Worm (Caenorhabditis elegans) whole organism, young adult: Measurements from ENCODE around the gene pccb-1.
A peak's percentile ranks its signal among the peaks of the same experiment; 100 is the strongest.

ENCODE experiments used
- B0019.2 ChIP-seq: fragments of 200-800 bp; sonication (Bioruptor generic); conservative IDR thresholded peaks from 2 replicates; pipeline ENCODE4 v1.3.6; 2022; ENCODE audit warnings: missing genetic modification reagents, missing genetic modification characterization, missing compliant biosample characterization
- D2030.7 ChIP-seq: fragments of 200-800 bp; sonication (Bioruptor generic); IDR thresholded peaks from 2 replicates; pipeline ENCODE4 v1.3.6; 2022; ENCODE audit warnings: missing genetic modification reagents, missing genetic modification characterization, missing compliant biosample characterization
- F22D6.2 ChIP-seq: sonication (generic microtip); optimal IDR thresholded peaks from 2 replicates; lab custom pipeline; 2016; ENCODE audit warnings: mild to moderate bottlenecking, missing genetic modification characterization, missing compliant biosample characterization
- F49E8.2 ChIP-seq: sonication (generic microtip); optimal IDR thresholded peaks from 3 replicates; lab custom pipeline; 2017; ENCODE audit warnings: missing genetic modification characterization, mild to moderate bottlenecking, missing compliant biosample characterization, antibody characterized with exemption, moderate library complexity; ENCODE audit not compliant: insufficient read depth
- F52B5.7 ChIP-seq: sonication (generic microtip); optimal IDR thresholded peaks from 2 replicates; lab custom pipeline; 2016; ENCODE audit warnings: mild to moderate bottlenecking, missing genetic modification characterization, missing compliant biosample characterization
- F57C9.4 ChIP-seq: sonication (generic microtip); optimal IDR thresholded peaks from 2 replicates; lab custom pipeline; 2017; ENCODE audit warnings: mild to moderate bottlenecking, missing genetic modification characterization, missing compliant biosample characterization
- T26A5.8 ChIP-seq: sonication (generic microtip); optimal IDR thresholded peaks from 2 replicates; lab custom pipeline; 2016; ENCODE audit warnings: missing genetic modification characterization, missing compliant biosample characterization
- Y56A3A.18 ChIP-seq: fragments of 200-800 bp; sonication (Bioruptor generic); IDR thresholded peaks from 2 replicates; pipeline ENCODE4 v1.3.6; 2022; ENCODE audit warnings: missing genetic modification reagents, missing genetic modification characterization, missing compliant biosample characterization
- Y67H2A.10 ChIP-seq: fragments of 200-800 bp; sonication (Bioruptor generic); conservative IDR thresholded peaks from 2 replicates; pipeline ENCODE4 v1.3.6; 2022; ENCODE audit warnings: missing genetic modification reagents, missing genetic modification characterization, missing compliant biosample characterization
- Y79H2A.3 ChIP-seq: fragments of 200-800 bp; sonication (Bioruptor generic); conservative IDR thresholded peaks from 2 replicates; pipeline ENCODE4 v1.3.6; 2022; ENCODE audit warnings: missing genetic modification reagents, missing genetic modification characterization, missing compliant biosample characterization
- Y95B8A.8 ChIP-seq: fragments of 200-800 bp; sonication (Bioruptor generic); IDR thresholded peaks from 2 replicates; pipeline ENCODE4 v1.3.6; 2022; ENCODE audit warnings: missing genetic modification reagents, missing genetic modification characterization, missing compliant biosample characterization
- ama-1 ChIP-seq, 3 experiments: fragments of 150-350 bp in 1 of 3; sonication (generic microtip) in 2 of 3; optimal IDR thresholded peaks; 2 replicates each; lab custom pipeline; 2014 to 2018; ENCODE audit warnings: missing biosample characterization in 2 of 3, missing genetic modification characterization in 2 of 3, missing genetic modification reagents in 2 of 3
- aptf-3 ChIP-seq: fragments of 200-800 bp; sonication (Bioruptor generic); IDR thresholded peaks from 2 replicates; pipeline ENCODE4 v1.3.6; 2022; ENCODE audit warnings: missing genetic modification characterization, missing compliant biosample characterization
- attf-6 ChIP-seq: fragments of 200-800 bp; sonication (Bioruptor generic); IDR thresholded peaks from 2 replicates; pipeline ENCODE4 v1.3.6; 2022; ENCODE audit warnings: missing genetic modification reagents, missing genetic modification characterization, missing compliant biosample characterization
- ccch-3 ChIP-seq: fragments of 200-800 bp; sonication (Bioruptor generic); optimal IDR thresholded peaks from 2 replicates; lab custom pipeline; 2018; ENCODE audit warnings: mild to moderate bottlenecking, missing genetic modification characterization, missing compliant biosample characterization
- cebp-1 ChIP-seq, 2 experiments: fragments of 200-800 bp in 1 of 2; sonication (Bioruptor generic) in 1 of 2; sonication (generic microtip) in 1 of 2; IDR thresholded peaks in 1 of 2; optimal IDR thresholded peaks in 1 of 2; 2 replicates each; pipeline versions ENCODE4 v1.3.6 to Lab custom; 2017 to 2022; ENCODE audit warnings: missing compliant biosample characterization in 2 of 2, missing genetic modification characterization in 2 of 2, mild to moderate bottlenecking in 1 of 2, missing genetic modification reagents in 1 of 2, moderate library complexity in 1 of 2
- ceh-100 ChIP-seq: fragments of 200-800 bp; sonication (Bioruptor generic); IDR thresholded peaks from 2 replicates; pipeline ENCODE4 v1.3.6; 2022; ENCODE audit warnings: missing genetic modification reagents, missing genetic modification characterization, missing compliant biosample characterization
- ceh-27 ChIP-seq: fragments of 200-800 bp; sonication (Bioruptor generic); optimal IDR thresholded peaks from 2 replicates; lab custom pipeline; 2018; ENCODE audit warnings: mild to moderate bottlenecking, missing genetic modification characterization, moderate library complexity, missing compliant biosample characterization
- ceh-58 ChIP-seq: fragments of 200-800 bp; sonication (Bioruptor generic); IDR thresholded peaks from 2 replicates; pipeline ENCODE4 v1.3.6; 2022; ENCODE audit warnings: missing genetic modification characterization, missing compliant biosample characterization
- ceh-79 ChIP-seq: sonication (generic microtip); optimal IDR thresholded peaks from 2 replicates; lab custom pipeline; 2017; ENCODE audit warnings: mild to moderate bottlenecking, missing genetic modification characterization, missing compliant biosample characterization
- ceh-91 ChIP-seq: fragments of 200-800 bp; sonication (Bioruptor generic); IDR thresholded peaks from 2 replicates; pipeline ENCODE4 v1.3.6; 2022; ENCODE audit warnings: missing genetic modification reagents, missing genetic modification characterization, missing compliant biosample characterization
- dox-1 ChIP-seq: fragments of 200-800 bp; sonication (Bioruptor generic); IDR thresholded peaks from 2 replicates; pipeline ENCODE4 v1.3.6; 2022; ENCODE audit warnings: missing genetic modification reagents, missing genetic modification characterization, missing compliant biosample characterization
- efl-1 ChIP-seq: fragments of 150-350 bp; optimal IDR thresholded peaks from 2 replicates; lab custom pipeline; 2014; ENCODE audit warnings: missing biosample characterization, missing genetic modification reagents, missing genetic modification characterization
- fkh-3 ChIP-seq: sonication (generic microtip); optimal IDR thresholded peaks from 2 replicates; lab custom pipeline; 2016; ENCODE audit warnings: mild to moderate bottlenecking, missing genetic modification characterization, missing compliant biosample characterization
- hlh-12 ChIP-seq: sonication (generic microtip); optimal IDR thresholded peaks from 2 replicates; lab custom pipeline; 2016; ENCODE audit warnings: missing genetic modification characterization, missing compliant biosample characterization
- hmg-20 ChIP-seq: fragments of 200-800 bp; sonication (Bioruptor generic); IDR thresholded peaks from 2 replicates; pipeline ENCODE4 v1.3.6; 2022; ENCODE audit warnings: missing genetic modification reagents, missing genetic modification characterization, missing compliant biosample characterization
- lag-1 ChIP-seq: fragments of 200-800 bp; sonication (Bioruptor generic); IDR thresholded peaks from 2 replicates; pipeline ENCODE4 v1.3.6; 2022; ENCODE audit warnings: missing genetic modification reagents, missing genetic modification characterization, missing compliant biosample characterization
- let-607 ChIP-seq, 2 experiments: fragments of 200-800 bp in 1 of 2; sonication (Bioruptor generic) in 1 of 2; sonication (generic microtip) in 1 of 2; optimal IDR thresholded peaks; 2 replicates each; lab custom pipeline; 2016 to 2018; ENCODE audit warnings: mild to moderate bottlenecking in 2 of 2, missing compliant biosample characterization in 2 of 2, missing genetic modification characterization in 2 of 2, moderate library complexity in 2 of 2, missing genotype in 1 of 2
- lin-40 ChIP-seq: sonication (generic microtip); optimal IDR thresholded peaks from 2 replicates; lab custom pipeline; 2016; ENCODE audit warnings: missing genetic modification characterization, mild to moderate bottlenecking, missing compliant biosample characterization, missing genotype, missing genetic modification reagents
- lir-1 ChIP-seq: fragments of 200-800 bp; sonication (Bioruptor generic); conservative IDR thresholded peaks from 2 replicates; pipeline ENCODE4 v1.3.6; 2022; ENCODE audit warnings: missing genetic modification reagents, missing genetic modification characterization, missing compliant biosample characterization
- nhr-80 ChIP-seq: sonication (generic microtip); optimal IDR thresholded peaks from 2 replicates; lab custom pipeline; 2016; ENCODE audit warnings: missing genetic modification characterization, missing compliant biosample characterization
- rpc-1 ChIP-seq, 2 experiments: fragments of 150-350 bp in 1 of 2; sonication (generic microtip) in 1 of 2; optimal IDR thresholded peaks; 2 replicates each; lab custom pipeline; 2014 to 2018; ENCODE audit warnings: missing biosample characterization in 1 of 2, missing genetic modification characterization in 1 of 2, missing genetic modification reagents in 1 of 2, missing genotype in 1 of 2
- snpc-1.3 ChIP-seq: sonication (generic microtip); optimal IDR thresholded peaks from 2 replicates; lab custom pipeline; 2017; ENCODE audit warnings: missing genetic modification characterization, mild to moderate bottlenecking, missing compliant biosample characterization, antibody characterized with exemption, moderate library complexity, missing genotype, missing genetic modification reagents; ENCODE audit not compliant: insufficient read depth
- zfh-2 ChIP-seq: fragments of 200-800 bp; sonication (Bioruptor generic); conservative IDR thresholded peaks from 2 replicates; pipeline ENCODE4 v1.3.6; 2022; ENCODE audit warnings: missing genetic modification reagents, missing genetic modification characterization, missing compliant biosample characterization
- ztf-3 ChIP-seq: fragments of 200-800 bp; sonication (Bioruptor generic); optimal IDR thresholded peaks from 2 replicates; lab custom pipeline; 2018; ENCODE audit warnings: mild to moderate bottlenecking, missing genetic modification characterization, missing compliant biosample characterization

The pccb-1 gene

ce11 chrX:3089423-3089822 is at the start of gene pccb-1:
Gene pccb-1, plus strand, starts transcription at chrX:3089549.
- no peak for TF ChIP-seq ztf-3 (GFP tag; lab: Kevin White, UChicago)
- TF ChIP-seq Y95B8A.8 (GFP tag; lab: Robert Waterston, UW), result no peak
- peak; percentile 31 for TF ChIP-seq efl-1 (GFP tag; lab: Kevin White, UChicago)

ce11 chrX:3040021-3040420 is 49.3 kb upstream of the pccb-1 start:
- TF ChIP-seq lir-1 (GFP tag; lab: Robert Waterston, UW) (no peak), B0019.2 (GFP tag; lab: Robert Waterston, UW) (no peak), D2030.7 (no peak), ceh-79 (tag; lab: Kevin White, UChicago) (no peak), ceh-91 (GFP tag; lab: Robert Waterston, UW) (no peak), hlh-12 (tag; lab: Kevin White, UChicago) (no peak), T26A5.8 (tag; lab: Kevin White, UChicago) (no peak), Y56A3A.18 (GFP tag; lab: Robert Waterston, UW) (no peak), lin-40 (tag; lab: Kevin White, UChicago) (no peak), ceh-27 (GFP tag; lab: Kevin White, UChicago) (no peak), rpc-1 (optimal IDR thresholded peaks at IDR 0.05; lab: Kevin White, UChicago) (no peak), rpc-1 (tag; optimal IDR thresholded peaks at IDR 0.05; lab: Kevin White, UChicago) (no peak), Y67H2A.10 (no peak), zfh-2 (GFP tag; lab: Robert Waterston, UW) (no peak), attf-6 (GFP tag; lab: Robert Waterston, UW) (no peak)

ce11 chrX:3040609-3041008 is 48.7 kb upstream of the pccb-1 start:
- TF ChIP-seq ceh-100 (no peak), cebp-1 (GFP tag; IDR thresholded peaks at IDR 0.05; lab: Robert Waterston, UW) (no peak), cebp-1 (tag; optimal IDR thresholded peaks at IDR 0.05; lab: Kevin White, UChicago) (peak; percentile 20), zfh-2 (GFP tag; lab: Robert Waterston, UW) (peak; percentile 94)

- TF ChIP-seq let-607 (tag; optimal IDR thresholded peaks at IDR 0.05; lab: Kevin White, UChicago) (peak in 1 of 2 experiments; percentile 2), ceh-58 (GFP tag; lab: Robert Waterston, UW) (no peak), nhr-80 (tag; lab: Kevin White, UChicago) (peak; percentile 67)
- TF ChIP-seq, all 124 proteins: peak for 2
These were observed 43.9 kb upstream of the pccb-1 start, which contains the start of gene cnnm-3 for ce11 chrX:3045466-3045865. Gene cnnm-3, minus strand, starts transcription at chrX:3045847.

ce11 chrX:3047224-3047623 is 42.1 kb upstream of the pccb-1 start:
- TF ChIP-seq dox-1 (0 out of 2 replicates have a peak, but pooled peaks have one; percentile 30), cebp-1 (GFP tag; IDR thresholded peaks at IDR 0.05; lab: Robert Waterston, UW) (no peak), cebp-1 (tag; optimal IDR thresholded peaks at IDR 0.05; lab: Kevin White, UChicago) (no peak), nhr-80 (tag; lab: Kevin White, UChicago) (peak; percentile 53)

ce11 chrX:3048696-3049095 is 40.7 kb upstream of the pccb-1 start:
- TF ChIP-seq snpc-1.3 (tag; lab: Kevin White, UChicago) (no peak), hmg-20 (no peak), F49E8.2 (tag; lab: Kevin White, UChicago) (no peak), aptf-3 (no peak), ama-1 (optimal IDR thresholded peaks at IDR 0.05; lab: Kevin White, UChicago) (no peak), ama-1 (GFP tag; optimal IDR thresholded peaks at IDR 0.05; lab: Kevin White, UChicago) (no peak), Y79H2A.3 (no peak), ceh-58 (GFP tag; lab: Robert Waterston, UW) (no peak), F52B5.7 (no peak), fkh-3 (tag; lab: Kevin White, UChicago) (no peak), F22D6.2 (tag; lab: Kevin White, UChicago) (no peak), lag-1 (no peak), ccch-3 (no peak), F57C9.4 (tag; lab: Kevin White, UChicago) (no peak), attf-6 (GFP tag; lab: Robert Waterston, UW) (no peak)
